Worm (Caenorhabditis elegans): ENCODE measurements around the gene F35A5.5.

Gene F35A5.5

ce11 chrX:3793389-3793788, 2.2 kb downstream of the F35A5.5 start:
- TF ChIP-seq lim-7 (GFP tag; IDR thresholded peaks at IDR 0.05): peak; percentile 88
- peak; percentile 50 for TF ChIP-seq lir-3 (tag; optimal IDR thresholded peaks at IDR 0.05)
- no peak for TF ChIP-seq ceh-62 (tag; optimal IDR thresholded peaks at IDR 0.05)
- peak; percentile 28 for TF ChIP-seq gei-8 (GFP tag; optimal IDR thresholded peaks at IDR 0.05)
- TF ChIP-seq nhr-6 (tag; optimal IDR thresholded peaks at IDR 0.05): peak; percentile 54
- TF ChIP-seq mes-2 (tag; optimal IDR thresholded peaks at IDR 0.05; ENCODE audit: poor library complexity, severe bottlenecking): peak; percentile 53
- TF ChIP-seq rbr-2 (tag; optimal IDR thresholded peaks at IDR 0.05): peak; percentile 7
- TF ChIP-seq D1046.2 (GFP tag; IDR thresholded peaks at IDR 0.05): peak; percentile 63; the same call in 1 of the 2 replicates
- TF ChIP-seq daf-19 (GFP tag; conservative IDR thresholded peaks at IDR 0.05): 0 out of 2 replicates have a peak, but pooled peaks have one; percentile 61
- 0 out of 2 replicates have a peak, but pooled peaks have one; percentile 42 for TF ChIP-seq daf-8 (GFP tag; IDR thresholded peaks at IDR 0.05)
- TF ChIP-seq pqm-1 (tag; optimal IDR thresholded peaks at IDR 0.05): no peak
- 0 out of 2 replicates have a peak, but pooled peaks have one; percentile 43 for TF ChIP-seq zfp-3 (GFP tag; conservative IDR thresholded peaks at IDR 0.05)
- TF ChIP-seq php-3 (GFP tag; IDR thresholded peaks at IDR 0.05): no peak
- no peak for TF ChIP-seq attf-4 (tag; optimal IDR thresholded peaks at IDR 0.05)
- TF ChIP-seq hlh-11 (tag; optimal IDR thresholded peaks at IDR 0.05): peak; percentile 20
- TF ChIP-seq dmd-9 (GFP tag; IDR thresholded peaks at IDR 0.05): 0 out of 2 replicates have a peak, but pooled peaks have one; percentile 13
- TF ChIP-seq vab-7 (GFP tag; IDR thresholded peaks at IDR 0.05): peak; percentile 81
- peak; percentile 36; the same call in 1 of the 2 replicates for TF ChIP-seq F26F4.8 (GFP tag; conservative IDR thresholded peaks at IDR 0.05)
- TF ChIP-seq dmd-8 (GFP tag; IDR thresholded peaks at IDR 0.05): peak; percentile 78
- TF ChIP-seq aha-1 (tag): peak; percentile 96
- TF ChIP-seq hlh-30 (tag; optimal IDR thresholded peaks at IDR 0.05; ENCODE audit: insufficient read depth): peak; percentile 32
- TF ChIP-seq arid-1 (GFP tag; conservative IDR thresholded peaks at IDR 0.05): 0 out of 2 replicates have a peak, but pooled peaks have one; percentile 26
- TF ChIP-seq lin-13 (GFP tag; optimal IDR thresholded peaks at IDR 0.05): no peak
- TF ChIP-seq ceh-20 (GFP tag; IDR thresholded peaks at IDR 0.05): 0 out of 2 replicates have a peak, but pooled peaks have one; percentile 10
- peak; percentile 72 for TF ChIP-seq dve-1 (tag; optimal IDR thresholded peaks at IDR 0.05; ENCODE audit: insufficient read depth)
- TF ChIP-seq tra-1 (GFP tag; IDR thresholded peaks at IDR 0.05): peak; percentile 75
- peak; percentile 74; the same call in 1 of the 2 replicates for TF ChIP-seq lin-1 (GFP tag; IDR thresholded peaks at IDR 0.05)
- no peak for TF ChIP-seq nhr-11 (tag; optimal IDR thresholded peaks at IDR 0.05)
- no peak for TF ChIP-seq ceh-28 (tag; optimal IDR thresholded peaks at IDR 0.05)
- TF ChIP-seq hmg-1.1 (GFP tag; IDR thresholded peaks at IDR 0.05): no peak; the same call in 1 of the 2 replicates
- peak; percentile 71; the same call in 1 of the 2 replicates for TF ChIP-seq pha-4 (GFP tag; IDR thresholded peaks at IDR 0.05)
- no peak for TF ChIP-seq pha-4 (tag; optimal IDR thresholded peaks at IDR 0.05)
- no peak for TF ChIP-seq ctbp-1 (GFP tag; IDR thresholded peaks at IDR 0.05)
- peak; percentile 83 for TF ChIP-seq snpc-1.2 (GFP tag; IDR thresholded peaks at IDR 0.05)
- 0 out of 2 replicates have a peak, but pooled peaks have one; percentile 27 for TF ChIP-seq Y48G9A.11 (GFP tag; IDR thresholded peaks at IDR 0.05)
- peak; percentile 12 for TF ChIP-seq nhr-48 (tag; optimal IDR thresholded peaks at IDR 0.05)
- TF ChIP-seq F37D6.2 (tag; optimal IDR thresholded peaks at IDR 0.05): no peak
- TF ChIP-seq duxl-1 (tag; optimal IDR thresholded peaks at IDR 0.05; ENCODE audit: poor library complexity): peak; percentile 75
- peak; percentile 56 for TF ChIP-seq mep-1 (tag; optimal IDR thresholded peaks at IDR 0.05)
- 0 out of 2 replicates have a peak, but pooled peaks have one; percentile 27 for TF ChIP-seq ZK337.2 (GFP tag; IDR thresholded peaks at IDR 0.05)
- peak; percentile 32 for TF ChIP-seq nhr-102 (tag; optimal IDR thresholded peaks at IDR 0.05)
- TF ChIP-seq daf-16 (GFP tag; optimal IDR thresholded peaks at IDR 0.05): peak in 1 of 2 experiments; percentile 22
- TF ChIP-seq daf-16 (tag; optimal IDR thresholded peaks at IDR 0.05): peak; percentile 81
- peak; percentile 54 for TF ChIP-seq dmd-6 (GFP tag; IDR thresholded peaks at IDR 0.05)
- TF ChIP-seq madf-9 (GFP tag; conservative IDR thresholded peaks at IDR 0.05): 0 out of 2 replicates have a peak, but pooled peaks have one; percentile 30
- TF ChIP-seq madf-5 (GFP tag; IDR thresholded peaks at IDR 0.05): peak; percentile 74 to 84; a peak in 1 of 4 replicates
- peak; percentile 57; the same call in 1 of the 2 replicates for TF ChIP-seq mdt-29 (GFP tag; IDR thresholded peaks at IDR 0.05)
- TF ChIP-seq lin-15B (tag; optimal IDR thresholded peaks at IDR 0.05): no peak
- peak; percentile 42 for TF ChIP-seq F49E8.2 (tag; optimal IDR thresholded peaks at IDR 0.05; ENCODE audit: borderline replicate concordance)
- TF ChIP-seq unc-130 (GFP tag; optimal IDR thresholded peaks at IDR 0.05): peak; percentile 20
